Fruit fly (Drosophila melanogaster): ENCODE measurements around the gene Polr2C.

Gene Polr2C

dm6 chr2L:13881939-13882338, 48.8 kb downstream of the Polr2C start (continued):
- no peak for TF ChIP-seq CG3065 (GFP tag; optimal IDR thresholded peaks at IDR 0.05)
- no peak for TF ChIP-seq CG10147 (GFP tag; optimal IDR thresholded peaks at IDR 0.05)
- TF ChIP-seq CrebB (tag; optimal IDR thresholded peaks at IDR 0.05) = no peak
- no peak for TF ChIP-seq Hey (tag; optimal IDR thresholded peaks at IDR 0.05)
- TF ChIP-seq trh (GFP tag; optimal IDR thresholded peaks at IDR 0.05) = no peak
- peak; percentile 39 for TF ChIP-seq pho (GFP tag; optimal IDR thresholded peaks at IDR 0.05)
- TF ChIP-seq hb (GFP tag; IDR thresholded peaks at IDR 0.05; ENCODE audit: partially characterized antibody) = no peak
- peak; percentile 8 for TF ChIP-seq bcd (GFP tag; optimal IDR thresholded peaks at IDR 0.05)
- TF ChIP-seq gem (tag; optimal IDR thresholded peaks at IDR 0.05) = peak; percentile 11
- TF ChIP-seq CG4404 (GFP tag; IDR thresholded peaks at IDR 0.05) = no peak
- peak; percentile 28 for TF ChIP-seq Dek (tag; optimal IDR thresholded peaks at IDR 0.05)
- TF ChIP-seq HLH54F (GFP tag; optimal IDR thresholded peaks at IDR 0.05) = peak; percentile 24
- TF ChIP-seq CG6254 (GFP tag; optimal IDR thresholded peaks at IDR 0.05) = no peak
- TF ChIP-seq CG33213 (GFP tag; optimal IDR thresholded peaks at IDR 0.05) = no peak
- TF ChIP-seq danr (GFP tag; IDR thresholded peaks at IDR 0.05) = no peak
- TF ChIP-seq scrt (GFP tag; optimal IDR thresholded peaks at IDR 0.05) = peak; percentile 7
- TF ChIP-seq croc (GFP tag; conservative IDR thresholded peaks at IDR 0.05) = no peak
- TF ChIP-seq Atf6 (GFP tag; IDR thresholded peaks at IDR 0.05) = peak; percentile 28; the same call in 1 of the 2 replicates
- no peak for TF ChIP-seq Oli (tag; optimal IDR thresholded peaks at IDR 0.05)
- TF ChIP-seq BtbVII (GFP tag; optimal IDR thresholded peaks at IDR 0.05) = peak; percentile 48
- TF ChIP-seq tll (GFP tag; optimal IDR thresholded peaks at IDR 0.05) = no peak
- TF ChIP-seq Max (GFP tag; optimal IDR thresholded peaks at IDR 0.05) = no peak
- TF ChIP-seq CG3995 (GFP tag; optimal IDR thresholded peaks at IDR 0.05) = no peak
- no peak for TF ChIP-seq Sry-δ (GFP tag; optimal IDR thresholded peaks at IDR 0.05)
- TF ChIP-seq CG5180 (GFP tag; optimal IDR thresholded peaks at IDR 0.05) = no peak
- no peak for TF ChIP-seq NfI (GFP tag; optimal IDR thresholded peaks at IDR 0.05)
- no peak for TF ChIP-seq br (optimal IDR thresholded peaks at IDR 0.05)
- peak; percentile 71 for TF ChIP-seq CG3281 (GFP tag; optimal IDR thresholded peaks at IDR 0.05)
- TF ChIP-seq CG17568 (GFP tag; optimal IDR thresholded peaks at IDR 0.05) = peak; percentile 22
- TF ChIP-seq bsh (GFP tag; optimal IDR thresholded peaks at IDR 0.05) = no peak
- peak; percentile 56 for TF ChIP-seq PHDP (tag; optimal IDR thresholded peaks at IDR 0.05)
- no peak for TF ChIP-seq Usf (GFP tag; optimal IDR thresholded peaks at IDR 0.05)
- no peak for TF ChIP-seq CG10274 (GFP tag; optimal IDR thresholded peaks at IDR 0.05)
- no peak for TF ChIP-seq nom (GFP tag; optimal IDR thresholded peaks at IDR 0.05)
- no peak for TF ChIP-seq CG12391 (tag; optimal IDR thresholded peaks at IDR 0.05)
- no peak for TF ChIP-seq Hr78 (GFP tag; optimal IDR thresholded peaks at IDR 0.05)
- no peak for TF ChIP-seq zen (tag; optimal IDR thresholded peaks at IDR 0.05)
- TF ChIP-seq CG12769 (tag; optimal IDR thresholded peaks at IDR 0.05) = peak; percentile 50
- TF ChIP-seq unc-4 (GFP tag; IDR thresholded peaks at IDR 0.05; ENCODE audit: partially characterized antibody) = no peak
- TF ChIP-seq dati (GFP tag; IDR thresholded peaks at IDR 0.05) = no peak
- TF ChIP-seq emc (GFP tag; optimal IDR thresholded peaks at IDR 0.05) = no peak
- no peak for TF ChIP-seq tin (GFP tag; optimal IDR thresholded peaks at IDR 0.05)
- no peak for TF ChIP-seq CG32772 (GFP tag; IDR thresholded peaks at IDR 0.05)
- TF ChIP-seq B-H2 (GFP tag; optimal IDR thresholded peaks at IDR 0.05) = peak; percentile 54
- TF ChIP-seq sens-2 (GFP tag; IDR thresholded peaks at IDR 0.05) = no peak
- TF ChIP-seq Camta (GFP tag; optimal IDR thresholded peaks at IDR 0.05) = no peak
- TF ChIP-seq CHES-1-like (GFP tag; optimal IDR thresholded peaks at IDR 0.05) = peak; percentile 38
- TF ChIP-seq CG2678 (tag; optimal IDR thresholded peaks at IDR 0.05) = peak; percentile 54
- TF ChIP-seq grau (tag; optimal IDR thresholded peaks at IDR 0.05) = peak; percentile 6
- peak; percentile 51 for TF ChIP-seq Fer3 (tag; optimal IDR thresholded peaks at IDR 0.05)

All from whole organism, embryonic.